Worm (Caenorhabditis elegans) whole organism, late embryonic: ENCODE results near the gene C46F9.5.

Source experiments
- F13H6.1 ChIP-seq: sonication (generic microtip); optimal IDR thresholded peaks from 2 replicates; lab custom pipeline; 2016; ENCODE audit warnings: missing genetic modification characterization, missing compliant biosample characterization
- ceh-9 ChIP-seq: sonication (generic microtip); optimal IDR thresholded peaks from 2 replicates; lab custom pipeline; 2016; ENCODE audit warnings: mild to moderate bottlenecking, missing genetic modification characterization, inconsistent platforms, missing compliant biosample characterization
- fkh-6 ChIP-seq: sonication (generic microtip); optimal IDR thresholded peaks from 2 replicates; lab custom pipeline; 2016; ENCODE audit warnings: missing genetic modification characterization, missing compliant biosample characterization
- gmeb-2 ChIP-seq: sonication (generic microtip); optimal IDR thresholded peaks from 2 replicates; lab custom pipeline; 2016; ENCODE audit warnings: missing genetic modification characterization, inconsistent platforms, missing compliant biosample characterization
- hlh-30 ChIP-seq: sonication (generic microtip); optimal IDR thresholded peaks from 2 replicates; lab custom pipeline; 2017; ENCODE audit warnings: antibody characterized with exemption, missing genetic modification characterization, missing compliant biosample characterization; ENCODE audit not compliant: insufficient read depth
- nfya-1 ChIP-seq: sonication (generic microtip); optimal IDR thresholded peaks from 2 replicates; lab custom pipeline; 2017; ENCODE audit warnings: missing genetic modification characterization, mild to moderate bottlenecking, missing compliant biosample characterization, antibody characterized with exemption, moderate library complexity
- nhr-11 ChIP-seq: fragments of 150-350 bp; optimal IDR thresholded peaks from 2 replicates; lab custom pipeline; 2014; ENCODE audit warnings: missing biosample characterization, missing genetic modification characterization
- pha-4 ChIP-seq: fragments of 150-350 bp; optimal IDR thresholded peaks from 2 replicates; lab custom pipeline; 2018; ENCODE audit warnings: missing biosample characterization, missing genetic modification reagents, missing genetic modification characterization
- ttx-3 ChIP-seq: sonication (generic microtip); optimal IDR thresholded peaks from 2 replicates; lab custom pipeline; 2016; ENCODE audit warnings: missing genetic modification reagents, missing genetic modification characterization, missing compliant biosample characterization
- unc-86 ChIP-seq: sonication (generic microtip); optimal IDR thresholded peaks from 2 replicates; lab custom pipeline; 2016; ENCODE audit warnings: missing genetic modification characterization, missing compliant biosample characterization
- zip-5 ChIP-seq: sonication (generic microtip); optimal IDR thresholded peaks from 2 replicates; lab custom pipeline; 2016; ENCODE audit warnings: missing genetic modification characterization, missing compliant biosample characterization

DNA sequence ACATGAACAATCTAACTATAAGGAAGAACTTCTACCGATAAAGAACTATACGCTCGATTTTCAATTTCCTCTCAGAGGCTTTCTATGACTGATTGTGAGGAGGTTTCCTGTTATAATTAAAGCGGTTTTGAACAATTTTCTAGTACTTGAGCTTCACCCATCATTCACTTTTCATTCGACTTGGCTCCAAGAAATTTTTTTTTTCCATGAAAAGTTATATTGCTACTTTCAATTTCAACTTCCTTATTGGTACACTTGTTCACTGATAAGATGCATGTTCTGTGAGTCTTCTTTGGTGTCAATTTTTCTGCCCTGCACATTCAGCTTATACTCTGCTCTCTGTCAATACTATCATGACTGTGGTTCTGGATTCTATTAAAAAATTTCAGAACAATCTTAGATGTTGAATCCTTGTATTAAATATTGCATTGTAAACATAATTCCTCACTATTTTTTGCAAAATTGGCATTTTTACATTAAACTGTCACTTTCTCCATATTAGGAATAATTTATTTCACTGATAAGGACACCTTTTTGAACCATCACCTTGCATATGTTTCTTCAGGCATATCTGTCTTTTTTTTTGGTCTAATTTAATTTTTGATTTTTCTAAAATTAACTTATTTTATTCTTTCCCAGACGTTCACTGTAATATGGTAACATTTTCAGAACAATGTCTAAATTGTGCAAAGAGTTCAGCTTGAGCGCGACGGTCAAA is 24.3 kb upstream of the C46F9.5 start, which contains the start of gene math-10:
- TF ChIP-seq hlh-30 (tag; lab: Kevin White, UChicago) (no peak), ceh-9 (tag; lab: Kevin White, UChicago) (no peak), unc-86 (tag; lab: Kevin White, UChicago) (no peak), ttx-3 (tag; lab: Kevin White, UChicago) (no peak), zip-5 (tag; lab: Kevin White, UChicago) (no peak), nfya-1 (tag; lab: Kevin White, UChicago) (no peak), nhr-11 (tag; lab: Kevin White, UChicago) (no peak), pha-4 (tag; lab: Kevin White, UChicago) (no peak), fkh-6 (no peak), gmeb-2 (tag; lab: Kevin White, UChicago) (no peak), F13H6.1 (tag; lab: Kevin White, UChicago) (no peak)
